Fruit fly (Drosophila melanogaster): ENCODE data around the gene CG33521.

- TF ChIP-seq EcR (GFP tag; optimal IDR thresholded peaks at IDR 0.05) = no peak
- TF ChIP-seq usp (GFP tag; optimal IDR thresholded peaks at IDR 0.05) = no peak
- TF ChIP-seq Dll (optimal IDR thresholded peaks at IDR 0.05) = no peak
- TF ChIP-seq pan (optimal IDR thresholded peaks at IDR 0.05) = no peak
- TF ChIP-seq CG8478 (optimal IDR thresholded peaks at IDR 0.05) = no peak
- no peak for TF ChIP-seq psq (optimal IDR thresholded peaks at IDR 0.05)
Measured at dm6 chr4:1186828-1187227, 1.3 kb downstream of the CG33521 start.
